Worm (Caenorhabditis elegans): ENCODE data around the gene T10B10.4.

Gene T10B10.4

DNA sequence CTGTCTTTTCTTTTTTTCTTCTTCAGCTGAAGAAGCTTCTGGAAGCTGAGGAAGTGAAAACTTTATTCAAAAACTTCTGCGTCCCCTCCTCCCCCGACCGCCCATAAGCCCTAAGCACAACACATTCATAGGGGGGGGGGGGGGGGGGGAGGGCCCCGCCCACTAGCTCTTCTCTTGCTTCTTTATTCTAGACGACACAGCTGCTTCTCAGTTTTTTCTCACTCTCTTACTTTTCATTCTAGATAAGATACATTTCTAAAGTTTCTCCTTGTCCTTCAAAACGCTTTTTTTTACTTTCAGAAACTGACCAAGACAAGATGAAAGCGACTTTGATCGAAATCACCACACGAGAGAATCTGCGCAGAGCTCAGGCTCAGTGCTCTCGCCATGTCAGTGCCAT, at the start of gene T10B10.4:
T10B10.4 (plus strand) TSS at position 301 of the 400 bp plus-strand sequence.
- TF ChIP-seq C06A6.2 (GFP tag; conservative IDR thresholded peaks at IDR 0.05) (no peak), egrh-3 (GFP tag; IDR thresholded peaks at IDR 0.05) (peak; percentile 65; the same call in 1 of the 2 replicates), ztf-22 (GFP tag; optimal IDR thresholded peaks at IDR 0.05) (no peak), efl-1 (GFP tag; optimal IDR thresholded peaks at IDR 0.05) (no peak)

DNA sequence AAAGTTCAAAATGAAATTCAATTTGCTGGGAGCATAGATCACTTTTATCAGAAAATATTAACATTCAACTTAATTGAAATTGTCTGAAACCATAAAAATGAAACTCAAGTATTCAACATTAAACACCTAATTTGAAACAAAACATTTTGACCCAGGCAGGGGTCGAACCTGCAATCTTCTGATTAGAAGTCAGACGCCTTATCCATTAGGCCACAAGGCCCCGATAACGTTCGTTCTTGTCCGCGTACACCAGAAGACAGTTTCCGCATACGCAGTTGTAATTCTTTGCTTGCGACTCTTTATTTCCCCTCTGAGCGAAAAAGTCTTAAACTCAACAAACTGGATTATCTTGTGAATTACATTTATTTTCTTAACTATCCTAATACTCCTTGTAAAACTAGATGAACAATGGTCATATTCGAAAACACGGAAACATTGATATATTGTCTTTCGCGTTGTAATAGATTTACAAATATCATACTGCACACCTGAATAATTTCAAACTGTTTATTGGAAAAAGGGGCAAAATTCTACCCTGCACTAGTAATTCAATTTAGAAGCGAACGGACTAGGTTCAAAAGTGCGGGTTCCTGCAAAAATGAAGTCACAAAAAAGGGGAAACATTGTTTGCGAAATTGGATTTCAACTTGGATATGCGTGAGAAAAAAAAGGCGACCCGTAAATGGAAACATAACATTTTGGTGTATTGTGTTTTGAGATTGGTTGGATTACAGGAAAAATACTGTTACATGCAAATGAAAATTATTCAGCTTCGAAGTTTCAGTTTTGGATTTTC, 43.3 kb upstream of the T10B10.4 start:
- TF ChIP-seq athp-1 (tag; optimal IDR thresholded peaks at IDR 0.05) (no peak), ZK185.1 (tag; optimal IDR thresholded peaks at IDR 0.05; ENCODE audit: poor library complexity, severe bottlenecking) (peak; percentile 83), lag-1 (GFP tag; IDR thresholded peaks at IDR 0.05) (no peak), Y53F4B.3 (GFP tag; IDR thresholded peaks at IDR 0.05) (no peak), chd-7 (tag; optimal IDR thresholded peaks at IDR 0.05) (no peak), bed-2 (GFP tag; IDR thresholded peaks at IDR 0.05) (no peak), dox-1 (GFP tag; IDR thresholded peaks at IDR 0.05) (peak; percentile 65), tbp1 (GFP tag; optimal IDR thresholded peaks at IDR 0.05) (peak; percentile 96), Y56A3A.18 (GFP tag; IDR thresholded peaks at IDR 0.05) (peak; percentile 80), mxl-1 (tag; optimal IDR thresholded peaks at IDR 0.05) (no peak), F55B11.4 (tag; optimal IDR thresholded peaks at IDR 0.05; ENCODE audit: borderline replicate concordance, insufficient read depth) (no peak), repo-1 (tag; optimal IDR thresholded peaks at IDR 0.05) (no peak), ekl-4 (GFP tag; IDR thresholded peaks at IDR 0.05) (0 out of 2 replicates have a peak, but pooled peaks have one; percentile 18), T07F8.4 (tag; optimal IDR thresholded peaks at IDR 0.05) (peak; percentile 63), F39B2.1 (GFP tag; IDR thresholded peaks at IDR 0.05) (no peak), Y53G8AR.9 (GFP tag; conservative IDR thresholded peaks at IDR 0.05) (no peak), snpc-1.3 (tag; optimal IDR thresholded peaks at IDR 0.05; ENCODE audit: insufficient read depth) (peak; percentile 70), nhr-27 (tag; optimal IDR thresholded peaks at IDR 0.05) (no peak), fkh-3 (tag; optimal IDR thresholded peaks at IDR 0.05) (no peak), nfya-2 (GFP tag; IDR thresholded peaks at IDR 0.05) (no peak), tlf-1 (GFP tag; optimal IDR thresholded peaks at IDR 0.05) (no peak), F23B12.7 (tag; optimal IDR thresholded peaks at IDR 0.05; ENCODE audit: insufficient read depth) (no peak), lir-1 (GFP tag; conservative IDR thresholded peaks at IDR 0.05) (no peak), somi-1 (GFP tag; optimal IDR thresholded peaks at IDR 0.05) (no peak), K12H6.12 (tag; optimal IDR thresholded peaks at IDR 0.05) (no peak), snpc-3.4 (tag; optimal IDR thresholded peaks at IDR 0.05) (peak; percentile 86), ztf-6 (GFP tag; IDR thresholded peaks at IDR 0.05) (no peak), zfh-2 (GFP tag; conservative IDR thresholded peaks at IDR 0.05) (no peak), unc-62 (GFP tag; optimal IDR thresholded peaks at IDR 0.05) (no peak), B0336.3 (GFP tag; IDR thresholded peaks at IDR 0.05) (no peak), tbx-9 (tag; optimal IDR thresholded peaks at IDR 0.05; ENCODE audit: borderline replicate concordance) (no peak), ztf-26 (tag; optimal IDR thresholded peaks at IDR 0.05) (no peak), mcd-1 (GFP tag; IDR thresholded peaks at IDR 0.05) (no peak), cebp-1 (GFP tag; IDR thresholded peaks at IDR 0.05) (no peak), cebp-1 (tag; optimal IDR thresholded peaks at IDR 0.05) (no peak), B0035.1 (tag; optimal IDR thresholded peaks at IDR 0.05) (no peak), ztf-18 (tag; optimal IDR thresholded peaks at IDR 0.05) (peak; percentile 64), egl-44 (GFP tag; IDR thresholded peaks at IDR 0.05) (peak; percentile 65; the same call in 1 of the 2 replicates), B0019.2 (GFP tag; conservative IDR thresholded peaks at IDR 0.05) (no peak), C17E4.6 (GFP tag; IDR thresholded peaks at IDR 0.05) (no peak), lin-40 (tag; optimal IDR thresholded peaks at IDR 0.05) (no peak)

Measured in whole organism, young adult.